Worm (Caenorhabditis elegans) whole organism, late embryonic: ENCODE results near the gene C56G2.4.

Experiments
- C38D4.7 ChIP-seq: fragments of 200-800 bp; sonication (Bioruptor generic); optimal IDR thresholded peaks from 2 replicates; lab custom pipeline; 2018; ENCODE audit warnings: mild to moderate bottlenecking, missing genetic modification characterization, moderate library complexity, missing compliant biosample characterization
- F13H6.1 ChIP-seq: sonication (generic microtip); optimal IDR thresholded peaks from 2 replicates; lab custom pipeline; 2016; ENCODE audit warnings: missing genetic modification characterization, missing compliant biosample characterization
- T23F11.4 ChIP-seq: fragments of 200-800 bp; sonication (Bioruptor generic); optimal IDR thresholded peaks from 2 replicates; lab custom pipeline; 2018; ENCODE audit warnings: mild to moderate bottlenecking, missing genetic modification characterization, missing compliant biosample characterization
- Y22D7AL.16 ChIP-seq: sonication (generic microtip); optimal IDR thresholded peaks from 2 replicates; lab custom pipeline; 2016; ENCODE audit warnings: missing genetic modification characterization, missing compliant biosample characterization
- ahr-1 ChIP-seq: sonication (generic microtip); optimal IDR thresholded peaks from 2 replicates; lab custom pipeline; 2016; ENCODE audit warnings: missing genetic modification characterization, missing compliant biosample characterization
- ama-1 ChIP-seq: fragments of 150-350 bp; optimal IDR thresholded peaks from 2 replicates; lab custom pipeline; 2014
- ceh-14 ChIP-seq: sonication (generic microtip); optimal IDR thresholded peaks from 2 replicates; lab custom pipeline; 2016; ENCODE audit warnings: missing genotype, missing genetic modification characterization, missing compliant biosample characterization
- ceh-18 ChIP-seq: sonication (generic microtip); optimal IDR thresholded peaks from 2 replicates; lab custom pipeline; 2016; ENCODE audit warnings: missing genetic modification characterization, missing compliant biosample characterization
- ceh-19 ChIP-seq: fragments of 200-800 bp; sonication (Bioruptor generic); optimal IDR thresholded peaks from 2 replicates; lab custom pipeline; 2018; ENCODE audit warnings: mild to moderate bottlenecking, missing genetic modification characterization, missing compliant biosample characterization
- ceh-24 ChIP-seq: sonication (generic microtip); optimal IDR thresholded peaks from 2 replicates; lab custom pipeline; 2016; ENCODE audit warnings: mild to moderate bottlenecking, missing genetic modification characterization, missing compliant biosample characterization
- ceh-45 ChIP-seq: fragments of 200-800 bp; sonication (Bioruptor generic); IDR thresholded peaks from 2 replicates; pipeline ENCODE4 v1.3.6; 2022; ENCODE audit warnings: missing genetic modification reagents, missing genetic modification characterization, missing compliant biosample characterization
- ceh-6 ChIP-seq: fragments of 200-800 bp; sonication (Bioruptor generic); optimal IDR thresholded peaks from 2 replicates; lab custom pipeline; 2018; ENCODE audit warnings: mild to moderate bottlenecking, missing genetic modification characterization, missing compliant biosample characterization
- ceh-9 ChIP-seq: sonication (generic microtip); optimal IDR thresholded peaks from 2 replicates; lab custom pipeline; 2016; ENCODE audit warnings: mild to moderate bottlenecking, missing genetic modification characterization, inconsistent platforms, missing compliant biosample characterization
- che-1 ChIP-seq: sonication (generic microtip); optimal IDR thresholded peaks from 2 replicates; lab custom pipeline; 2016; ENCODE audit warnings: mild to moderate bottlenecking, missing genetic modification characterization, missing compliant biosample characterization
- elt-2 ChIP-seq: sonication (generic microtip); optimal IDR thresholded peaks from 2 replicates; lab custom pipeline; 2016; ENCODE audit warnings: missing genetic modification reagents, missing genetic modification characterization, missing compliant biosample characterization
- ets-4 ChIP-seq: sonication (generic microtip); optimal IDR thresholded peaks from 2 replicates; lab custom pipeline; 2016; ENCODE audit warnings: missing genetic modification characterization, missing compliant biosample characterization
- fkh-6 ChIP-seq: sonication (generic microtip); optimal IDR thresholded peaks from 2 replicates; lab custom pipeline; 2016; ENCODE audit warnings: missing genetic modification characterization, missing compliant biosample characterization
- hlh-13 ChIP-seq: fragments of 200-800 bp; sonication (Bioruptor generic); optimal IDR thresholded peaks from 2 replicates; lab custom pipeline; 2018; ENCODE audit warnings: mild to moderate bottlenecking, missing genetic modification characterization, missing compliant biosample characterization
- hlh-15 ChIP-seq: sonication (generic microtip); optimal IDR thresholded peaks from 2 replicates; lab custom pipeline; 2016; ENCODE audit warnings: missing genetic modification characterization, missing compliant biosample characterization
- hlh-30 ChIP-seq: sonication (generic microtip); optimal IDR thresholded peaks from 2 replicates; lab custom pipeline; 2017; ENCODE audit warnings: antibody characterized with exemption, missing genetic modification characterization, missing compliant biosample characterization; ENCODE audit not compliant: insufficient read depth
- hlh-6 ChIP-seq: sonication (generic microtip); optimal IDR thresholded peaks from 2 replicates; lab custom pipeline; 2016; ENCODE audit warnings: missing genotype, missing genetic modification characterization, missing compliant biosample characterization
- hlh-8 ChIP-seq: sonication (generic microtip); optimal IDR thresholded peaks from 2 replicates; lab custom pipeline; 2016; ENCODE audit warnings: missing genotype, missing genetic modification characterization, missing compliant biosample characterization
- lim-6 ChIP-seq: sonication (generic microtip); optimal IDR thresholded peaks from 2 replicates; lab custom pipeline; 2016; ENCODE audit warnings: missing genetic modification characterization, missing compliant biosample characterization
- madf-2 ChIP-seq: sonication (generic microtip); optimal IDR thresholded peaks from 2 replicates; lab custom pipeline; 2017; ENCODE audit warnings: missing genetic modification characterization, missing compliant biosample characterization
- mec-3 ChIP-seq: sonication (generic microtip); optimal IDR thresholded peaks from 2 replicates; lab custom pipeline; 2016; ENCODE audit warnings: borderline replicate concordance, missing genetic modification characterization, missing compliant biosample characterization
- nfya-1 ChIP-seq: sonication (generic microtip); optimal IDR thresholded peaks from 2 replicates; lab custom pipeline; 2017; ENCODE audit warnings: missing genetic modification characterization, mild to moderate bottlenecking, missing compliant biosample characterization, antibody characterized with exemption, moderate library complexity
- nhr-11 ChIP-seq: fragments of 150-350 bp; optimal IDR thresholded peaks from 2 replicates; lab custom pipeline; 2014; ENCODE audit warnings: missing biosample characterization, missing genetic modification characterization
- nhr-232 ChIP-seq: sonication (generic microtip); optimal IDR thresholded peaks from 2 replicates; lab custom pipeline; 2016; ENCODE audit warnings: missing genetic modification characterization, missing compliant biosample characterization
- npax-4 ChIP-seq: sonication (generic microtip); optimal IDR thresholded peaks from 2 replicates; lab custom pipeline; 2016; ENCODE audit warnings: missing genetic modification characterization, missing compliant biosample characterization
- pat-9 ChIP-seq: fragments of 200-800 bp; sonication (Bioruptor generic); optimal IDR thresholded peaks from 2 replicates; lab custom pipeline; 2018; ENCODE audit warnings: mild to moderate bottlenecking, missing genetic modification characterization, moderate library complexity, missing compliant biosample characterization
- pha-2 ChIP-seq: sonication (generic microtip); optimal IDR thresholded peaks from 2 replicates; lab custom pipeline; 2017; ENCODE audit warnings: mild to moderate bottlenecking, missing genetic modification characterization, missing compliant biosample characterization
- pha-4 ChIP-seq: fragments of 150-350 bp; optimal IDR thresholded peaks from 2 replicates; lab custom pipeline; 2018; ENCODE audit warnings: missing biosample characterization, missing genetic modification reagents, missing genetic modification characterization
- pqm-1 ChIP-seq: sonication (generic microtip); optimal IDR thresholded peaks from 2 replicates; lab custom pipeline; 2016; ENCODE audit warnings: missing genetic modification characterization, missing compliant biosample characterization
- pros-1 ChIP-seq: fragments of 150-350 bp; optimal IDR thresholded peaks from 2 replicates; lab custom pipeline; 2014; ENCODE audit warnings: missing biosample characterization, missing genetic modification reagents, missing genetic modification characterization
- sdc-2 ChIP-seq: sonication (generic microtip); optimal IDR thresholded peaks from 2 replicates; lab custom pipeline; 2016; ENCODE audit warnings: missing genotype, missing genetic modification characterization, missing compliant biosample characterization
- sox-4 ChIP-seq: sonication (generic microtip); optimal IDR thresholded peaks from 2 replicates; lab custom pipeline; 2017; ENCODE audit warnings: mild to moderate bottlenecking, missing genetic modification characterization, inconsistent platforms, missing compliant biosample characterization
- tbx-2 ChIP-seq: sonication (generic microtip); optimal IDR thresholded peaks from 2 replicates; lab custom pipeline; 2016; ENCODE audit warnings: missing genetic modification characterization, missing compliant biosample characterization
- unc-3 ChIP-seq, 2 experiments: fragments of 200-800 bp in 1 of 2; sonication (Bioruptor generic) in 1 of 2; sonication (generic microtip) in 1 of 2; conservative IDR thresholded peaks in 1 of 2; optimal IDR thresholded peaks in 1 of 2; 2 replicates each; pipeline versions ENCODE4 v1.3.6 to Lab custom; 2016 to 2022; ENCODE audit warnings: missing compliant biosample characterization in 2 of 2, missing genetic modification characterization in 2 of 2, missing genetic modification reagents in 1 of 2
- unc-42 ChIP-seq: sonication (generic microtip); optimal IDR thresholded peaks from 2 replicates; lab custom pipeline; 2016; ENCODE audit warnings: missing genotype, missing genetic modification characterization, missing compliant biosample characterization
- unc-55 ChIP-seq: sonication (generic microtip); optimal IDR thresholded peaks from 2 replicates; lab custom pipeline; 2017; ENCODE audit warnings: missing biosample characterization, missing genetic modification reagents, missing genetic modification characterization
- unc-86 ChIP-seq: sonication (generic microtip); optimal IDR thresholded peaks from 2 replicates; lab custom pipeline; 2016; ENCODE audit warnings: missing genetic modification characterization, missing compliant biosample characterization
- zip-5 ChIP-seq: sonication (generic microtip); optimal IDR thresholded peaks from 2 replicates; lab custom pipeline; 2016; ENCODE audit warnings: missing genetic modification characterization, missing compliant biosample characterization
- ztf-16 ChIP-seq: sonication (generic microtip); optimal IDR thresholded peaks from 2 replicates; lab custom pipeline; 2017; ENCODE audit warnings: missing genetic modification characterization, missing compliant biosample characterization

Gene C56G2.4

ce11 chrIII:6307832-6308231, 23.7 kb upstream of the C56G2.4 start:
- peak; percentile 56 for TF ChIP-seq unc-42 (tag; lab: Kevin White, UChicago)
- no peak for TF ChIP-seq ceh-6 (GFP tag; lab: Kevin White, UChicago)

- TF ChIP-seq F13H6.1 (tag; lab: Kevin White, UChicago) (no peak), mec-3 (no peak), pqm-1 (no peak), ceh-19 (GFP tag; lab: Kevin White, UChicago) (no peak), ahr-1 (no peak), ceh-45 (no peak), ceh-9 (tag; lab: Kevin White, UChicago) (no peak), nfya-1 (tag; lab: Kevin White, UChicago) (no peak), sox-4 (tag; lab: Kevin White, UChicago) (no peak), C38D4.7 (GFP tag; lab: Kevin White, UChicago) (no peak), fkh-6 (tag; lab: Kevin White, UChicago) (no peak), pha-2 (tag; lab: Kevin White, UChicago) (no peak), npax-4 (no peak), hlh-13 (no peak), sdc-2 (tag; lab: Kevin White, UChicago) (no peak)
These were observed 22.5 kb upstream of the C56G2.4 start, which contains the start of gene gar-2 for ce11 chrIII:6309066-6309465. Gene gar-2, plus strand, starts transcription at chrIII:6309366.

ce11 chrIII:6310352-6310751, 21.2 kb upstream of the C56G2.4 start:
- TF ChIP-seq hlh-30 (tag; lab: Kevin White, UChicago) (no peak), sox-4 (tag; lab: Kevin White, UChicago) (no peak), unc-42 (tag; lab: Kevin White, UChicago) (peak; percentile 90), hlh-8 (tag; lab: Kevin White, UChicago) (no peak), ceh-14 (tag; lab: Kevin White, UChicago) (no peak), npax-4 (no peak), nhr-232 (tag; lab: Kevin White, UChicago) (no peak), unc-55 (no peak), unc-3 (GFP tag; conservative IDR thresholded peaks at IDR 0.05; lab: Robert Waterston, UW) (no peak), unc-3 (tag; optimal IDR thresholded peaks at IDR 0.05; lab: Kevin White, UChicago) (no peak)

- TF ChIP-seq ceh-18 (tag; lab: Kevin White, UChicago), result no peak
These were observed 20.1 kb upstream of the C56G2.4 start for ce11 chrIII:6311452-6311851.

- TF ChIP-seq unc-42 (tag; lab: Kevin White, UChicago), result peak; percentile 34
- no peak for TF ChIP-seq lim-6 (tag; lab: Kevin White, UChicago)
- TF ChIP-seq, all 69 proteins: peak for 1
These were observed 19.3 kb upstream of the C56G2.4 start for ce11 chrIII:6312244-6312643.

ce11 chrIII:6315515-6315914, 16.0 kb upstream of the C56G2.4 start:
- TF ChIP-seq elt-2, result no peak
- TF ChIP-seq pat-9 (tag; lab: Kevin White, UChicago), result no peak
- no peak for TF ChIP-seq madf-2 (tag; lab: Kevin White, UChicago)
- TF ChIP-seq ceh-24 (tag; lab: Kevin White, UChicago), result no peak
- no peak for TF ChIP-seq Y22D7AL.16 (tag; lab: Kevin White, UChicago)
- TF ChIP-seq nhr-11 (tag; lab: Kevin White, UChicago), result no peak
- no peak for TF ChIP-seq T23F11.4 (GFP tag; lab: Kevin White, UChicago)
- no peak for TF ChIP-seq pha-4 (tag; lab: Kevin White, UChicago)
- TF ChIP-seq che-1, result no peak
- TF ChIP-seq pha-2 (tag; lab: Kevin White, UChicago), result no peak
- TF ChIP-seq unc-86 (tag; lab: Kevin White, UChicago), result no peak
- no peak for TF ChIP-seq ets-4 (tag; lab: Kevin White, UChicago)
- no peak for TF ChIP-seq pros-1 (tag; lab: Kevin White, UChicago)
- no peak for TF ChIP-seq ztf-16
- no peak for TF ChIP-seq hlh-6 (tag; lab: Kevin White, UChicago)
- TF ChIP-seq zip-5 (tag; lab: Kevin White, UChicago), result no peak
- TF ChIP-seq hlh-15 (tag; lab: Kevin White, UChicago), result no peak
- no peak for TF ChIP-seq F13H6.1 (tag; lab: Kevin White, UChicago)
- no peak for TF ChIP-seq tbx-2
- no peak for TF ChIP-seq ama-1 (lab: Kevin White, UChicago)
